In the genomic region with DNA sequence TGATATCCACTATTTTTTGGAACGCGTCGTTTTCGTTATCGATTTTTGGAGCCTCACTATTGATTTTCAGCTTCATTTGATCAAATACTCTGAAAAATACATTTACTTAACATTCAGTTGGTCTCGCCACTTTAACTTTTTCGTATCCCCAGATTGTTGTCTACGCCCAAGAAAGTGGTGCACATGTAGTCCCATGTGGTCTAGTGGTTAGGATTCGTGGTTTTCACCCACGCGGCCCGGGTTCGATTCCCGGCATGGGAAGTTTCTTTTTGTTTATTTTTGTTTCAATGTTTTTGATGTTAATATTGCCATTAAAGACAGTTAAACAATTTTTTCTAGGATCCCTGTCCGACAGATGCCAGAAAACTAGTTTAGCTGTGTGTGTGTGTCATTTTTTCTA, we compare ENCODE assay signal across 5 worm cellular contexts.
TF ChIP-seq lines count a peak whose summit lies in the region.

No protein-coding gene starts in this region.

TF ChIP-seq in whole organism, L1 larva, 84 proteins besides CTCF, POLR2A, EP300 and RAD21 (continues in another document):
- TF ChIP-seq tbx-2 (tag; optimal IDR thresholded peaks at IDR 0.05; lab: Kevin White, UChicago) (peak; percentile 31), rnt-1 (tag; optimal IDR thresholded peaks at IDR 0.05; lab: Kevin White, UChicago) (peak; percentile 71), xbp-1 (tag; optimal IDR thresholded peaks at IDR 0.05; lab: Kevin White, UChicago) (peak; percentile 50), dpl-1 (GFP tag; optimal IDR thresholded peaks at IDR 0.05; lab: Kevin White, UChicago) (peak in 1 of 3 experiments; percentile 5), nhr-77 (tag; optimal IDR thresholded peaks at IDR 0.05; lab: Kevin White, UChicago) (peak; percentile 20), dsc-1 (tag; optimal IDR thresholded peaks at IDR 0.05; lab: Kevin White, UChicago) (peak; percentile 44), lsy-2 (tag; optimal IDR thresholded peaks at IDR 0.05; lab: Kevin White, UChicago) (peak; percentile 40 to 42), mep-1 (tag; optimal IDR thresholded peaks at IDR 0.05; lab: Kevin White, UChicago) (peak; percentile 67), lin-14 (GFP tag; optimal IDR thresholded peaks at IDR 0.05; lab: Kevin White, UChicago) (peak; percentile 53), mdl-1 (tag; optimal IDR thresholded peaks at IDR 0.05; lab: Kevin White, UChicago) (peak in 1 of 2 experiments; percentile 75), nhr-85 (tag; lab: Kevin White, UChicago) (peak; percentile 64), F16B12.6 (tag; optimal IDR thresholded peaks at IDR 0.05; lab: Kevin White, UChicago) (peak; percentile 4), zag-1 (tag; optimal IDR thresholded peaks at IDR 0.05; lab: Kevin White, UChicago) (no peak), snu-23 (GFP tag; optimal IDR thresholded peaks at IDR 0.05; lab: Kevin White, UChicago) (peak; percentile 72), nhr-90 (tag; optimal IDR thresholded peaks at IDR 0.05; lab: Kevin White, UChicago; ENCODE audit: poor library complexity) (peak; percentile 61), sptf-1 (tag; optimal IDR thresholded peaks at IDR 0.05; lab: Kevin White, UChicago) (no peak), swsn-7 (tag; optimal IDR thresholded peaks at IDR 0.05; lab: Kevin White, UChicago) (peak; percentile 63)

TF ChIP-seq in whole organism, L3 larva, 47 proteins besides CTCF, POLR2A, EP300 and RAD21 (continues in another document):
- TF ChIP-seq pha-4 (tag; optimal IDR thresholded peaks at IDR 0.05; lab: Kevin White, UChicago): peak; percentile 24
- peak; percentile 12 for TF ChIP-seq nhr-43 (tag; optimal IDR thresholded peaks at IDR 0.05; lab: Kevin White, UChicago; ENCODE audit: poor library complexity, severe bottlenecking)
- no peak for TF ChIP-seq skn-1 (tag; optimal IDR thresholded peaks at IDR 0.05; lab: Kevin White, UChicago)
- no peak for TF ChIP-seq unc-62 (GFP tag; optimal IDR thresholded peaks at IDR 0.05; lab: Kevin White, UChicago)
- no peak for TF ChIP-seq nhr-23 (tag; optimal IDR thresholded peaks at IDR 0.05; lab: Kevin White, UChicago)
- peak; percentile 6 for TF ChIP-seq mdl-1 (tag; optimal IDR thresholded peaks at IDR 0.05; lab: Kevin White, UChicago)
- TF ChIP-seq pqm-1 (tag; optimal IDR thresholded peaks at IDR 0.05; lab: Kevin White, UChicago): peak; percentile 7
- TF ChIP-seq ceh-28 (tag; optimal IDR thresholded peaks at IDR 0.05; lab: Kevin White, UChicago): peak; percentile 17
- TF ChIP-seq jun-1 (tag; optimal IDR thresholded peaks at IDR 0.05; lab: Kevin White, UChicago): peak; percentile 51
- no peak for TF ChIP-seq ZK546.5 (tag; optimal IDR thresholded peaks at IDR 0.05; lab: Kevin White, UChicago)
- no peak for TF ChIP-seq sea-2 (GFP tag; optimal IDR thresholded peaks at IDR 0.05; lab: Kevin White, UChicago)
- TF ChIP-seq nhr-11 (tag; optimal IDR thresholded peaks at IDR 0.05; lab: Kevin White, UChicago): peak; percentile 12
- TF ChIP-seq nhr-76 (tag; optimal IDR thresholded peaks at IDR 0.05; lab: Kevin White, UChicago): peak; percentile 23
- peak; percentile 43 for TF ChIP-seq nfya-1 (tag; optimal IDR thresholded peaks at IDR 0.05; lab: Kevin White, UChicago; ENCODE audit: insufficient read depth)
- no peak for TF ChIP-seq ztf-11 (tag; optimal IDR thresholded peaks at IDR 0.05; lab: Kevin White, UChicago)
- TF ChIP-seq elt-2 (tag; optimal IDR thresholded peaks at IDR 0.05; lab: Kevin White, UChicago): peak; percentile 8
- TF ChIP-seq snpc-4 (tag; optimal IDR thresholded peaks at IDR 0.05; lab: Kevin White, UChicago): no peak
- TF ChIP-seq daf-12 (tag; optimal IDR thresholded peaks at IDR 0.05; lab: Kevin White, UChicago): no peak

TF ChIP-seq in whole organism, early embryonic, 17 proteins besides CTCF, POLR2A, EP300 and RAD21:
- TF ChIP-seq flt-1 (GFP tag; IDR thresholded peaks at IDR 0.05; lab: Robert Waterston, UW) (peak; percentile 88), aly-1 (tag; optimal IDR thresholded peaks at IDR 0.05; lab: Kevin White, UChicago) (peak; percentile 70), tbx-11 (GFP tag; IDR thresholded peaks at IDR 0.05; lab: Robert Waterston, UW) (peak; percentile 86), F13C5.2 (tag; optimal IDR thresholded peaks at IDR 0.05; lab: Kevin White, UChicago) (peak; percentile 87), sea-1 (GFP tag; conservative IDR thresholded peaks at IDR 0.05; lab: Robert Waterston, UW) (peak; percentile 85), ceh-13 (GFP tag; optimal IDR thresholded peaks at IDR 0.05; lab: Kevin White, UChicago) (peak; percentile 58), ceh-36 (tag; optimal IDR thresholded peaks at IDR 0.05; lab: Kevin White, UChicago) (peak; percentile 62), B0310.2 (tag; optimal IDR thresholded peaks at IDR 0.05; lab: Kevin White, UChicago) (peak; percentile 75), ama-1 (optimal IDR thresholded peaks at IDR 0.05; lab: Kevin White, UChicago) (no peak), hmg-4 (GFP tag; optimal IDR thresholded peaks at IDR 0.05; lab: Kevin White, UChicago) (peak; percentile 67), tbx-37 (GFP tag; conservative IDR thresholded peaks at IDR 0.05; lab: Robert Waterston, UW) (peak; percentile 86), hnd-1 (tag; optimal IDR thresholded peaks at IDR 0.05; lab: Kevin White, UChicago) (peak; percentile 64), scrt-1 (GFP tag; IDR thresholded peaks at IDR 0.05; lab: Robert Waterston, UW) (peak; percentile 78), hmbx-1 (tag; optimal IDR thresholded peaks at IDR 0.05; lab: Kevin White, UChicago) (peak; percentile 55), ets-7 (tag; optimal IDR thresholded peaks at IDR 0.05; lab: Kevin White, UChicago) (no peak), pes-1 (GFP tag; IDR thresholded peaks at IDR 0.05; lab: Robert Waterston, UW) (peak; percentile 90), tra-4 (tag; optimal IDR thresholded peaks at IDR 0.05; lab: Kevin White, UChicago) (peak; percentile 2)
TF ChIP-seq in whole organism, early embryonic: peak in this region for 15.

TF ChIP-seq in whole organism, midembryonic, 9 proteins besides CTCF, POLR2A, EP300 and RAD21:
- TF ChIP-seq cog-1 (tag; optimal IDR thresholded peaks at IDR 0.05; lab: Kevin White, UChicago): peak; percentile 63
- TF ChIP-seq T22C8.4 (GFP tag; IDR thresholded peaks at IDR 0.05; lab: Robert Waterston, UW): peak; percentile 75
- TF ChIP-seq ref-1 (GFP tag; conservative IDR thresholded peaks at IDR 0.05; lab: Robert Waterston, UW): peak; percentile 58
- TF ChIP-seq ztf-29 (GFP tag; IDR thresholded peaks at IDR 0.05; lab: Robert Waterston, UW): peak; percentile 86; the same call in 1 of the 2 replicates
- TF ChIP-seq ztf-23 (GFP tag; IDR thresholded peaks at IDR 0.05; lab: Robert Waterston, UW): peak; percentile 81
- TF ChIP-seq klf-2 (GFP tag; conservative IDR thresholded peaks at IDR 0.05; lab: Robert Waterston, UW): peak; percentile 72; the same call in 1 of the 2 replicates
- TF ChIP-seq med-1 (GFP tag; optimal IDR thresholded peaks at IDR 0.05; lab: Kevin White, UChicago; ENCODE audit: insufficient read depth): peak; percentile 55
- TF ChIP-seq tab-1 (GFP tag; IDR thresholded peaks at IDR 0.05; lab: Robert Waterston, UW): peak; percentile 92
- TF ChIP-seq flt-1 (GFP tag; IDR thresholded peaks at IDR 0.05; lab: Robert Waterston, UW): peak; percentile 93

TF ChIP-seq in whole organism, young adult, 124 proteins besides CTCF, POLR2A, EP300 and RAD21 (continues in another document):
- TF ChIP-seq lsl-1 (GFP tag; optimal IDR thresholded peaks at IDR 0.05; lab: Kevin White, UChicago) (no peak), ztf-18 (tag; optimal IDR thresholded peaks at IDR 0.05; lab: Kevin White, UChicago) (peak; percentile 48), ceh-79 (tag; optimal IDR thresholded peaks at IDR 0.05; lab: Kevin White, UChicago) (no peak), B0035.1 (tag; optimal IDR thresholded peaks at IDR 0.05; lab: Kevin White, UChicago) (no peak), atf-7 (tag; optimal IDR thresholded peaks at IDR 0.05; lab: Kevin White, UChicago) (no peak), madf-3 (GFP tag; IDR thresholded peaks at IDR 0.05; lab: Robert Waterston, UW) (peak; percentile 15; the same call in 1 of the 2 replicates), nhr-120 (GFP tag; IDR thresholded peaks at IDR 0.05; lab: Robert Waterston, UW) (no peak), unc-130 (GFP tag; optimal IDR thresholded peaks at IDR 0.05; lab: Kevin White, UChicago) (no peak), bed-2 (GFP tag; IDR thresholded peaks at IDR 0.05; lab: Robert Waterston, UW) (no peak), repo-1 (tag; optimal IDR thresholded peaks at IDR 0.05; lab: Kevin White, UChicago) (no peak), lir-1 (GFP tag; conservative IDR thresholded peaks at IDR 0.05; lab: Robert Waterston, UW) (peak; percentile 46; the same call in 1 of the 2 replicates), C17E4.6 (GFP tag; IDR thresholded peaks at IDR 0.05; lab: Robert Waterston, UW) (no peak), ceh-91 (GFP tag; IDR thresholded peaks at IDR 0.05; lab: Robert Waterston, UW) (0 out of 2 replicates have a peak, but pooled peaks have one; percentile 15), F22D6.2 (tag; optimal IDR thresholded peaks at IDR 0.05; lab: Kevin White, UChicago) (peak; percentile 7), F49E8.2 (tag; optimal IDR thresholded peaks at IDR 0.05; lab: Kevin White, UChicago; ENCODE audit: insufficient read depth) (peak; percentile 25), B0336.3 (GFP tag; IDR thresholded peaks at IDR 0.05; lab: Robert Waterston, UW) (no peak), mel-28 (tag; optimal IDR thresholded peaks at IDR 0.05; lab: Kevin White, UChicago; ENCODE audit: borderline replicate concordance) (no peak), F52B5.7 (tag; optimal IDR thresholded peaks at IDR 0.05; lab: Kevin White, UChicago) (peak; percentile 61), K12H6.12 (tag; optimal IDR thresholded peaks at IDR 0.05; lab: Kevin White, UChicago) (no peak), ceh-40 (GFP tag; IDR thresholded peaks at IDR 0.05; lab: Robert Waterston, UW) (peak; percentile 84; the same call in 1 of the 2 replicates), madf-6 (GFP tag; IDR thresholded peaks at IDR 0.05; lab: Robert Waterston, UW) (peak; percentile 55; the same call in 1 of the 2 replicates), him-1 (tag; optimal IDR thresholded peaks at IDR 0.05; lab: Kevin White, UChicago) (peak; percentile 78), nhr-27 (tag; optimal IDR thresholded peaks at IDR 0.05; lab: Kevin White, UChicago) (no peak), pbrm-1 (GFP tag; IDR thresholded peaks at IDR 0.05; lab: Robert Waterston, UW) (peak; percentile 89), tlf-1 (GFP tag; optimal IDR thresholded peaks at IDR 0.05; lab: Kevin White, UChicago) (no peak), lin-35 (GFP tag; optimal IDR thresholded peaks at IDR 0.05; lab: Kevin White, UChicago) (peak in 1 of 3 experiments; percentile 71), let-526 (GFP tag; IDR thresholded peaks at IDR 0.05; lab: Robert Waterston, UW) (no peak), athp-1 (tag; optimal IDR thresholded peaks at IDR 0.05; lab: Kevin White, UChicago) (peak; percentile 21), ceh-58 (GFP tag; IDR thresholded peaks at IDR 0.05; lab: Robert Waterston, UW) (no peak), F57A8.1 (GFP tag; optimal IDR thresholded peaks at IDR 0.05; lab: Kevin White, UChicago) (no peak), mxl-1 (tag; optimal IDR thresholded peaks at IDR 0.05; lab: Kevin White, UChicago) (peak; percentile 78)
